Worm (Caenorhabditis elegans) whole organism, late embryonic: ENCODE results near the gene srt-33.

ENCODE experiments used
- C08G9.2 ChIP-seq: sonication (generic microtip); optimal IDR thresholded peaks from 2 replicates; lab custom pipeline; 2016; ENCODE audit warnings: mild to moderate bottlenecking, missing genetic modification characterization, moderate library complexity, missing compliant biosample characterization
- K02D7.2 ChIP-seq: sonication (generic microtip); optimal IDR thresholded peaks from 2 replicates; lab custom pipeline; 2017; ENCODE audit warnings: mild to moderate bottlenecking, missing genetic modification characterization, missing compliant biosample characterization
- K09A11.1 ChIP-seq: sonication (generic microtip); optimal IDR thresholded peaks from 2 replicates; lab custom pipeline; 2017; ENCODE audit warnings: antibody characterized with exemption, mild to moderate bottlenecking, missing genetic modification characterization, missing compliant biosample characterization; ENCODE audit not compliant: insufficient read depth
- Y22D7AL.16 ChIP-seq: sonication (generic microtip); optimal IDR thresholded peaks from 2 replicates; lab custom pipeline; 2016; ENCODE audit warnings: missing genetic modification characterization, missing compliant biosample characterization
- ahr-1 ChIP-seq: sonication (generic microtip); optimal IDR thresholded peaks from 2 replicates; lab custom pipeline; 2016; ENCODE audit warnings: missing genetic modification characterization, missing compliant biosample characterization
- ama-1 ChIP-seq: fragments of 150-350 bp; optimal IDR thresholded peaks from 2 replicates; lab custom pipeline; 2014
- ceh-18 ChIP-seq: sonication (generic microtip); optimal IDR thresholded peaks from 2 replicates; lab custom pipeline; 2016; ENCODE audit warnings: missing genetic modification characterization, missing compliant biosample characterization
- ceh-19 ChIP-seq: fragments of 200-800 bp; sonication (Bioruptor generic); optimal IDR thresholded peaks from 2 replicates; lab custom pipeline; 2018; ENCODE audit warnings: mild to moderate bottlenecking, missing genetic modification characterization, missing compliant biosample characterization
- ceh-2 ChIP-seq: sonication (generic microtip); optimal IDR thresholded peaks from 2 replicates; lab custom pipeline; 2016; ENCODE audit warnings: missing genotype, missing genetic modification characterization, missing compliant biosample characterization
- ceh-24 ChIP-seq: sonication (generic microtip); optimal IDR thresholded peaks from 2 replicates; lab custom pipeline; 2016; ENCODE audit warnings: mild to moderate bottlenecking, missing genetic modification characterization, missing compliant biosample characterization
- ceh-31 ChIP-seq: sonication (generic microtip); optimal IDR thresholded peaks from 2 replicates; lab custom pipeline; 2016; ENCODE audit warnings: missing genetic modification characterization, missing compliant biosample characterization
- ceh-34 ChIP-seq: sonication (generic microtip); optimal IDR thresholded peaks from 2 replicates; lab custom pipeline; 2016; ENCODE audit warnings: mild to moderate bottlenecking, missing genetic modification characterization, missing compliant biosample characterization
- ceh-6 ChIP-seq: fragments of 200-800 bp; sonication (Bioruptor generic); optimal IDR thresholded peaks from 2 replicates; lab custom pipeline; 2018; ENCODE audit warnings: mild to moderate bottlenecking, missing genetic modification characterization, missing compliant biosample characterization
- dve-1 ChIP-seq: sonication (generic microtip); optimal IDR thresholded peaks from 2 replicates; lab custom pipeline; 2017; ENCODE audit warnings: antibody characterized with exemption, mild to moderate bottlenecking, missing genetic modification characterization, missing compliant biosample characterization
- elt-2 ChIP-seq: sonication (generic microtip); optimal IDR thresholded peaks from 2 replicates; lab custom pipeline; 2016; ENCODE audit warnings: missing genetic modification reagents, missing genetic modification characterization, missing compliant biosample characterization
- fax-1 ChIP-seq: sonication (generic microtip); optimal IDR thresholded peaks from 2 replicates; lab custom pipeline; 2016; ENCODE audit warnings: missing genotype, missing genetic modification characterization, missing compliant biosample characterization
- fkh-6 ChIP-seq: sonication (generic microtip); optimal IDR thresholded peaks from 2 replicates; lab custom pipeline; 2016; ENCODE audit warnings: missing genetic modification characterization, missing compliant biosample characterization
- hlh-30 ChIP-seq: sonication (generic microtip); optimal IDR thresholded peaks from 2 replicates; lab custom pipeline; 2017; ENCODE audit warnings: antibody characterized with exemption, missing genetic modification characterization, missing compliant biosample characterization; ENCODE audit not compliant: insufficient read depth
- lim-6 ChIP-seq: sonication (generic microtip); optimal IDR thresholded peaks from 2 replicates; lab custom pipeline; 2016; ENCODE audit warnings: missing genetic modification characterization, missing compliant biosample characterization
- lin-11 ChIP-seq: fragments of 200-800 bp; sonication (Bioruptor generic); optimal IDR thresholded peaks from 2 replicates; lab custom pipeline; 2018; ENCODE audit warnings: mild to moderate bottlenecking, missing genetic modification characterization, missing compliant biosample characterization
- madf-2 ChIP-seq: sonication (generic microtip); optimal IDR thresholded peaks from 2 replicates; lab custom pipeline; 2017; ENCODE audit warnings: missing genetic modification characterization, missing compliant biosample characterization
- mec-3 ChIP-seq: sonication (generic microtip); optimal IDR thresholded peaks from 2 replicates; lab custom pipeline; 2016; ENCODE audit warnings: borderline replicate concordance, missing genetic modification characterization, missing compliant biosample characterization
- nfya-1 ChIP-seq: sonication (generic microtip); optimal IDR thresholded peaks from 2 replicates; lab custom pipeline; 2017; ENCODE audit warnings: missing genetic modification characterization, mild to moderate bottlenecking, missing compliant biosample characterization, antibody characterized with exemption, moderate library complexity
- npax-4 ChIP-seq: sonication (generic microtip); optimal IDR thresholded peaks from 2 replicates; lab custom pipeline; 2016; ENCODE audit warnings: missing genetic modification characterization, missing compliant biosample characterization
- odd-2 ChIP-seq: sonication (generic microtip); optimal IDR thresholded peaks from 2 replicates; lab custom pipeline; 2017; ENCODE audit warnings: antibody characterized with exemption, mild to moderate bottlenecking, missing genetic modification characterization, missing compliant biosample characterization
- pag-3 ChIP-seq: sonication (generic microtip); optimal IDR thresholded peaks from 2 replicates; lab custom pipeline; 2016; ENCODE audit warnings: missing compliant biosample characterization, missing genetic modification characterization, borderline replicate concordance
- pat-9 ChIP-seq: fragments of 200-800 bp; sonication (Bioruptor generic); optimal IDR thresholded peaks from 2 replicates; lab custom pipeline; 2018; ENCODE audit warnings: mild to moderate bottlenecking, missing genetic modification characterization, moderate library complexity, missing compliant biosample characterization
- pax-1 ChIP-seq: fragments of 150-350 bp; optimal IDR thresholded peaks from 2 replicates; lab custom pipeline; 2014; ENCODE audit warnings: missing biosample characterization, missing genetic modification characterization
- pha-2 ChIP-seq: sonication (generic microtip); optimal IDR thresholded peaks from 2 replicates; lab custom pipeline; 2017; ENCODE audit warnings: mild to moderate bottlenecking, missing genetic modification characterization, missing compliant biosample characterization
- pqm-1 ChIP-seq: sonication (generic microtip); optimal IDR thresholded peaks from 2 replicates; lab custom pipeline; 2016; ENCODE audit warnings: missing genetic modification characterization, missing compliant biosample characterization
- pros-1 ChIP-seq: fragments of 150-350 bp; optimal IDR thresholded peaks from 2 replicates; lab custom pipeline; 2014; ENCODE audit warnings: missing biosample characterization, missing genetic modification reagents, missing genetic modification characterization
- ref-2 ChIP-seq: sonication (generic microtip); optimal IDR thresholded peaks from 2 replicates; lab custom pipeline; 2016; ENCODE audit warnings: missing genetic modification characterization, missing compliant biosample characterization
- rnt-1 ChIP-seq: sonication (generic microtip); optimal IDR thresholded peaks from 2 replicates; lab custom pipeline; 2016; ENCODE audit warnings: missing genetic modification characterization, missing compliant biosample characterization
- sox-4 ChIP-seq: sonication (generic microtip); optimal IDR thresholded peaks from 2 replicates; lab custom pipeline; 2017; ENCODE audit warnings: mild to moderate bottlenecking, missing genetic modification characterization, inconsistent platforms, missing compliant biosample characterization
- syd-9 ChIP-seq: sonication (generic microtip); optimal IDR thresholded peaks from 2 replicates; lab custom pipeline; 2016; ENCODE audit warnings: mild to moderate bottlenecking, missing genetic modification characterization, moderate library complexity, missing compliant biosample characterization
- tbx-7 ChIP-seq: sonication (generic microtip); optimal IDR thresholded peaks from 2 replicates; lab custom pipeline; 2016; ENCODE audit warnings: missing genotype, missing genetic modification characterization, missing compliant biosample characterization
- unc-3 ChIP-seq, 2 experiments: fragments of 200-800 bp in 1 of 2; sonication (Bioruptor generic) in 1 of 2; sonication (generic microtip) in 1 of 2; conservative IDR thresholded peaks in 1 of 2; optimal IDR thresholded peaks in 1 of 2; 2 replicates each; pipeline versions ENCODE4 v1.3.6 to Lab custom; 2016 to 2022; ENCODE audit warnings: missing compliant biosample characterization in 2 of 2, missing genetic modification characterization in 2 of 2, missing genetic modification reagents in 1 of 2
- unc-42 ChIP-seq: sonication (generic microtip); optimal IDR thresholded peaks from 2 replicates; lab custom pipeline; 2016; ENCODE audit warnings: missing genotype, missing genetic modification characterization, missing compliant biosample characterization
- unc-55 ChIP-seq: sonication (generic microtip); optimal IDR thresholded peaks from 2 replicates; lab custom pipeline; 2017; ENCODE audit warnings: missing biosample characterization, missing genetic modification reagents, missing genetic modification characterization
- unc-86 ChIP-seq: sonication (generic microtip); optimal IDR thresholded peaks from 2 replicates; lab custom pipeline; 2016; ENCODE audit warnings: missing genetic modification characterization, missing compliant biosample characterization

The srt-33 gene

ce11 chrV:14267326-14267942, 12.2 kb downstream of the srt-33 start:
- TF ChIP-seq madf-2 (tag; lab: Kevin White, UChicago) (no peak), C08G9.2 (tag; lab: Kevin White, UChicago) (no peak), elt-2 (tag; lab: Kevin White, UChicago) (no peak), ahr-1 (tag; lab: Kevin White, UChicago) (no peak), dve-1 (tag; lab: Kevin White, UChicago) (no peak), unc-86 (no peak)
- TF ChIP-seq, all 69 proteins: peak for 0

ce11 chrV:14260831-14261230, 18.8 kb downstream of the srt-33 start, which contains the start of gene F40G12.2:
Gene F40G12.2 (minus strand): TSS chrV:14260931.
- TF ChIP-seq rnt-1 (tag; lab: Kevin White, UChicago) = no peak
- TF ChIP-seq lin-11 (tag; lab: Kevin White, UChicago) = no peak
- no peak for TF ChIP-seq hlh-30 (tag; lab: Kevin White, UChicago)
- no peak for TF ChIP-seq unc-3 (GFP tag; conservative IDR thresholded peaks at IDR 0.05; lab: Robert Waterston, UW)
- no peak for TF ChIP-seq unc-3 (tag; optimal IDR thresholded peaks at IDR 0.05; lab: Kevin White, UChicago)
- no peak for TF ChIP-seq odd-2
- no peak for TF ChIP-seq fkh-6 (tag; lab: Kevin White, UChicago)
- TF ChIP-seq pag-3 (tag; lab: Kevin White, UChicago) = no peak
- TF ChIP-seq npax-4 = no peak
- TF ChIP-seq, all 69 proteins: peak for 0

ce11 chrV:14256813-14257212, 22.9 kb downstream of the srt-33 start, which contains the start of gene sre-8:
Gene sre-8 (plus strand): TSS chrV:14257113.
- TF ChIP-seq pqm-1 (no peak), unc-42 (tag; lab: Kevin White, UChicago) (no peak), ceh-19 (GFP tag; lab: Kevin White, UChicago) (no peak), fkh-6 (tag; lab: Kevin White, UChicago) (no peak), pha-2 (tag; lab: Kevin White, UChicago) (no peak), tbx-7 (tag; lab: Kevin White, UChicago) (no peak), unc-55 (GFP tag; lab: Kevin White, UChicago) (no peak), lim-6 (tag; lab: Kevin White, UChicago) (no peak), pat-9 (tag; lab: Kevin White, UChicago) (no peak), syd-9 (tag; lab: Kevin White, UChicago) (no peak), pros-1 (tag; lab: Kevin White, UChicago) (no peak), K02D7.2 (tag; lab: Kevin White, UChicago) (no peak), madf-2 (tag; lab: Kevin White, UChicago) (no peak), odd-2 (no peak), ceh-31 (tag; lab: Kevin White, UChicago) (no peak), ceh-6 (GFP tag; lab: Kevin White, UChicago) (no peak), ama-1 (lab: Kevin White, UChicago) (no peak), Y22D7AL.16 (no peak), pax-1 (tag; lab: Kevin White, UChicago) (no peak), ceh-18 (no peak)

ce11 chrV:14254221-14254620, 25.5 kb downstream of the srt-33 start, which contains the start of gene K02E11.7:
Gene K02E11.7 (minus strand): TSS chrV:14254321.
- TF ChIP-seq K02D7.2 (tag; lab: Kevin White, UChicago) (no peak), sox-4 (no peak), pha-2 (tag; lab: Kevin White, UChicago) (no peak), ceh-2 (tag; lab: Kevin White, UChicago) (no peak), K09A11.1 (tag; lab: Kevin White, UChicago) (no peak), nfya-1 (tag; lab: Kevin White, UChicago) (no peak), pros-1 (tag; lab: Kevin White, UChicago) (no peak), ref-2 (tag; lab: Kevin White, UChicago) (no peak), ceh-24 (tag; lab: Kevin White, UChicago) (no peak), fax-1 (tag; lab: Kevin White, UChicago) (no peak), mec-3 (tag; lab: Kevin White, UChicago) (no peak), npax-4 (no peak), ceh-34 (tag; lab: Kevin White, UChicago) (no peak), unc-86 (no peak), unc-3 (GFP tag; conservative IDR thresholded peaks at IDR 0.05; lab: Robert Waterston, UW) (no peak), unc-3 (tag; optimal IDR thresholded peaks at IDR 0.05; lab: Kevin White, UChicago) (no peak)
